Worm (Caenorhabditis elegans) whole organism, L3 larva: ENCODE data around the gene viro-2.

ENCODE experiments used
- R02D3.7 ChIP-seq: fragments of 150-350 bp; optimal IDR thresholded peaks from 2 replicates; lab custom pipeline; 2014; ENCODE audit warnings: missing biosample characterization, missing genetic modification characterization
- ceh-82 ChIP-seq: fragments of 150-350 bp; optimal IDR thresholded peaks from 2 replicates; lab custom pipeline; 2014; ENCODE audit warnings: missing biosample characterization, missing genetic modification characterization
- ceh-9 ChIP-seq: sonication (generic microtip); optimal IDR thresholded peaks from 2 replicates; lab custom pipeline; 2018; ENCODE audit warnings: missing biosample characterization, missing genetic modification characterization
- fkh-10 ChIP-seq: sonication (generic microtip); optimal IDR thresholded peaks from 2 replicates; lab custom pipeline; 2017; ENCODE audit warnings: missing biosample characterization, missing genetic modification reagents, missing genetic modification characterization
- hmg-11 ChIP-seq: sonication (generic microtip); optimal IDR thresholded peaks from 2 replicates; lab custom pipeline; 2016; ENCODE audit warnings: missing genetic modification characterization, missing compliant biosample characterization
- nhr-11 ChIP-seq: fragments of 150-350 bp; optimal IDR thresholded peaks from 2 replicates; lab custom pipeline; 2014; ENCODE audit warnings: missing biosample characterization, missing genetic modification characterization
- sea-2 ChIP-seq: fragments of 150-350 bp; sonication (generic microtip); optimal IDR thresholded peaks from 4 replicates; lab custom pipeline; 2014; ENCODE audit warnings: missing biosample characterization, missing genetic modification reagents, missing genetic modification characterization
- tbx-2 ChIP-seq: sonication (generic microtip); optimal IDR thresholded peaks from 2 replicates; lab custom pipeline; 2016; ENCODE audit warnings: mild to moderate bottlenecking, missing genetic modification characterization, missing compliant biosample characterization
- unc-62 ChIP-seq: fragments of 150-350 bp; sonication (generic microtip); optimal IDR thresholded peaks from 4 replicates; lab custom pipeline; 2014; ENCODE audit warnings: missing biosample characterization, missing genetic modification reagents, missing genetic modification characterization
- zag-1 ChIP-seq: fragments of 150-350 bp; optimal IDR thresholded peaks from 2 replicates; lab custom pipeline; 2014; ENCODE audit warnings: missing biosample characterization, missing genetic modification characterization

DNA sequence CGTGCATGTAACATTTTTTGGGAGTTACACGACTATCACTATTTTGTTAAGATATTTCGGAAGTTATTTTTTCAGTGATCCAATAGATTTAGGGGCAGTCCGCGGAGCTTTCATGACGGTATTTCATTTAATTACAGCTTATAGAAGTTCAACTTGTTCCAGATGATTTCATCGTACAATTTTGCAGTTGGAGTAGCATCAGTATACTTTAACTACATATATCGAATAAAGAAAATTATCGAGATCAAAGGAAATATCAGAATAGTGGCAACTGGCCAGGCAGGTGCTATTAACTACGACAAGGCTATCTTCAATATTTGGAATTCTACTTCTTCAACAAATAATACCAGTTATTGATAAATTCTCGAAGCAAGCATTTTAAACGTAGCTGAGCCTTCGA lies 49.8 kb downstream of the viro-2 start:
- TF ChIP-seq fkh-10 (GFP tag; lab: Kevin White, UChicago) = no peak
- no peak for TF ChIP-seq sea-2 (GFP tag; lab: Kevin White, UChicago)
- TF ChIP-seq ceh-9 (tag; lab: Kevin White, UChicago) = no peak
- no peak for TF ChIP-seq ceh-82 (tag; lab: Kevin White, UChicago)
- no peak for TF ChIP-seq unc-62
- no peak for TF ChIP-seq hmg-11 (tag; lab: Kevin White, UChicago)
- TF ChIP-seq nhr-11 (tag; lab: Kevin White, UChicago) = no peak
- no peak for TF ChIP-seq tbx-2
- no peak for TF ChIP-seq zag-1 (tag; lab: Kevin White, UChicago)
- no peak for TF ChIP-seq R02D3.7 (tag; lab: Kevin White, UChicago)
